Worm (Caenorhabditis elegans) whole organism, L3 larva: Measurements from ENCODE around the gene ZK892.3.

Source experiments
- R02D3.7 ChIP-seq: fragments of 150-350 bp; optimal IDR thresholded peaks from 2 replicates; lab custom pipeline; 2014; ENCODE audit warnings: missing biosample characterization, missing genetic modification characterization
- ZK546.5 ChIP-seq: sonication (generic microtip); optimal IDR thresholded peaks from 2 replicates; lab custom pipeline; 2017; ENCODE audit warnings: missing biosample characterization, missing genetic modification characterization
- aly-2 ChIP-seq: fragments of 150-350 bp; optimal IDR thresholded peaks from 2 replicates; lab custom pipeline; 2014; ENCODE audit warnings: missing biosample characterization, missing genetic modification characterization
- ama-1 ChIP-seq: fragments of 150-350 bp; optimal IDR thresholded peaks from 2 replicates; lab custom pipeline; 2018
- ceh-16 ChIP-seq: sonication (generic microtip); optimal IDR thresholded peaks from 2 replicates; lab custom pipeline; 2017; ENCODE audit warnings: missing biosample characterization, missing genetic modification characterization
- ceh-28 ChIP-seq: fragments of 150-350 bp; optimal IDR thresholded peaks from 2 replicates; lab custom pipeline; 2014; ENCODE audit warnings: missing biosample characterization, missing genetic modification reagents, missing genetic modification characterization
- ceh-82 ChIP-seq: fragments of 150-350 bp; optimal IDR thresholded peaks from 2 replicates; lab custom pipeline; 2014; ENCODE audit warnings: missing biosample characterization, missing genetic modification characterization
- ceh-9 ChIP-seq: sonication (generic microtip); optimal IDR thresholded peaks from 2 replicates; lab custom pipeline; 2018; ENCODE audit warnings: missing biosample characterization, missing genetic modification characterization
- daf-12 ChIP-seq: fragments of 150-350 bp; optimal IDR thresholded peaks from 2 replicates; lab custom pipeline; 2014; ENCODE audit warnings: missing biosample characterization, missing genetic modification reagents, missing genetic modification characterization
- egl-27 ChIP-seq: sonication (generic microtip); optimal IDR thresholded peaks from 4 replicates; lab custom pipeline; 2017; ENCODE audit warnings: missing biosample characterization, missing genetic modification reagents, missing genetic modification characterization
- egl-5 ChIP-seq: fragments of 150-350 bp; optimal IDR thresholded peaks from 2 replicates; lab custom pipeline; 2017; ENCODE audit warnings: missing biosample characterization, missing genetic modification reagents, missing genetic modification characterization, inconsistent platforms
- elt-2 ChIP-seq: sonication (generic microtip); optimal IDR thresholded peaks from 2 replicates; lab custom pipeline; 2016; ENCODE audit warnings: missing genetic modification reagents, mild to moderate bottlenecking, missing genetic modification characterization, missing compliant biosample characterization
- elt-3 ChIP-seq, 3 experiments: fragments of 150-350 bp in 1 of 3; sonication (generic microtip) in 2 of 3; optimal IDR thresholded peaks; 2 replicates in 2 of 3; 4 replicates in 1 of 3; lab custom pipeline; 2014 to 2017; ENCODE audit warnings: missing biosample characterization in 3 of 3, missing genetic modification characterization in 3 of 3
- eor-1 ChIP-seq, 2 experiments: fragments of 150-350 bp; optimal IDR thresholded peaks; 2 replicates each; lab custom pipeline; 2014 to 2018; ENCODE audit warnings: missing biosample characterization in 2 of 2, missing genetic modification characterization in 2 of 2
- fkh-10 ChIP-seq: sonication (generic microtip); optimal IDR thresholded peaks from 2 replicates; lab custom pipeline; 2017; ENCODE audit warnings: missing biosample characterization, missing genetic modification reagents, missing genetic modification characterization
- fkh-2 ChIP-seq: fragments of 150-350 bp; optimal IDR thresholded peaks from 2 replicates; lab custom pipeline; 2014; ENCODE audit warnings: missing biosample characterization, missing genetic modification reagents, missing genetic modification characterization
- fos-1 ChIP-seq: fragments of 150-350 bp; optimal IDR thresholded peaks from 2 replicates; lab custom pipeline; 2014; ENCODE audit warnings: missing biosample characterization, missing genetic modification characterization
- jun-1 ChIP-seq: fragments of 150-350 bp; optimal IDR thresholded peaks from 2 replicates; lab custom pipeline; 2014; ENCODE audit warnings: missing biosample characterization, missing genetic modification reagents, missing genetic modification characterization
- lin-15B ChIP-seq: fragments of 150-350 bp; optimal IDR thresholded peaks from 2 replicates; lab custom pipeline; 2014; ENCODE audit warnings: missing biosample characterization, missing genetic modification characterization
- lin-39 ChIP-seq: fragments of 150-350 bp; optimal IDR thresholded peaks from 2 replicates; lab custom pipeline; 2018; ENCODE audit warnings: missing biosample characterization, missing genetic modification reagents, missing genetic modification characterization
- lsy-12 ChIP-seq: sonication (generic microtip); optimal IDR thresholded peaks from 2 replicates; lab custom pipeline; 2016; ENCODE audit warnings: mild to moderate bottlenecking, missing genetic modification characterization, missing compliant biosample characterization
- mdl-1 ChIP-seq: fragments of 150-350 bp; optimal IDR thresholded peaks from 2 replicates; lab custom pipeline; 2014; ENCODE audit warnings: missing biosample characterization, missing genetic modification characterization
- mml-1 ChIP-seq: fragments of 150-350 bp; sonication (generic microtip); optimal IDR thresholded peaks from 3 replicates; lab custom pipeline; 2014; ENCODE audit warnings: missing biosample characterization, missing genetic modification characterization
- nfya-1 ChIP-seq: sonication (generic microtip); optimal IDR thresholded peaks from 2 replicates; lab custom pipeline; 2017; ENCODE audit warnings: missing genetic modification characterization, mild to moderate bottlenecking, missing compliant biosample characterization, antibody characterized with exemption, moderate library complexity; ENCODE audit not compliant: insufficient read depth
- nhr-11 ChIP-seq: fragments of 150-350 bp; optimal IDR thresholded peaks from 2 replicates; lab custom pipeline; 2014; ENCODE audit warnings: missing biosample characterization, missing genetic modification characterization
- nhr-23 ChIP-seq: fragments of 150-350 bp; optimal IDR thresholded peaks from 2 replicates; lab custom pipeline; 2014; ENCODE audit warnings: missing biosample characterization, missing genetic modification reagents, missing genetic modification characterization
- nhr-237 ChIP-seq: fragments of 150-350 bp; optimal IDR thresholded peaks from 2 replicates; lab custom pipeline; 2014; ENCODE audit warnings: missing biosample characterization, missing genetic modification characterization
- nhr-25 ChIP-seq: sonication (generic microtip); optimal IDR thresholded peaks from 2 replicates; lab custom pipeline; 2017; ENCODE audit warnings: missing biosample characterization, missing genetic modification characterization
- nhr-28 ChIP-seq: fragments of 150-350 bp; optimal IDR thresholded peaks from 2 replicates; lab custom pipeline; 2014; ENCODE audit warnings: missing biosample characterization, missing genetic modification characterization
- nhr-43 ChIP-seq: sonication (generic microtip); optimal IDR thresholded peaks from 2 replicates; lab custom pipeline; 2016; ENCODE audit warnings: mild to moderate bottlenecking, missing genetic modification characterization, missing compliant biosample characterization; ENCODE audit not compliant: poor library complexity, severe bottlenecking
- nhr-76 ChIP-seq: fragments of 150-350 bp; sonication (generic microtip); optimal IDR thresholded peaks from 5 replicates; lab custom pipeline; 2014; ENCODE audit warnings: missing biosample characterization, missing genetic modification characterization
- nhr-77 ChIP-seq: fragments of 150-350 bp; optimal IDR thresholded peaks from 2 replicates; lab custom pipeline; 2014; ENCODE audit warnings: missing biosample characterization, missing genetic modification characterization
- pha-4 ChIP-seq: fragments of 150-350 bp; optimal IDR thresholded peaks from 2 replicates; lab custom pipeline; 2014; ENCODE audit warnings: missing biosample characterization, missing genetic modification reagents, missing genetic modification characterization
- pqm-1 ChIP-seq: fragments of 150-350 bp; optimal IDR thresholded peaks from 2 replicates; lab custom pipeline; 2017; ENCODE audit warnings: missing biosample characterization, missing genetic modification characterization, inconsistent platforms
- skn-1 ChIP-seq: fragments of 150-350 bp; optimal IDR thresholded peaks from 2 replicates; lab custom pipeline; 2014; ENCODE audit warnings: missing biosample characterization, missing genetic modification characterization
- snpc-4 ChIP-seq: fragments of 150-350 bp; optimal IDR thresholded peaks from 2 replicates; lab custom pipeline; 2014; ENCODE audit warnings: missing biosample characterization, missing genetic modification characterization
- tbx-2 ChIP-seq: sonication (generic microtip); optimal IDR thresholded peaks from 2 replicates; lab custom pipeline; 2016; ENCODE audit warnings: mild to moderate bottlenecking, missing genetic modification characterization, missing compliant biosample characterization
- unc-62 ChIP-seq: fragments of 150-350 bp; sonication (generic microtip); optimal IDR thresholded peaks from 4 replicates; lab custom pipeline; 2014; ENCODE audit warnings: missing biosample characterization, missing genetic modification reagents, missing genetic modification characterization
- zag-1 ChIP-seq: fragments of 150-350 bp; optimal IDR thresholded peaks from 2 replicates; lab custom pipeline; 2014; ENCODE audit warnings: missing biosample characterization, missing genetic modification characterization
- ztf-11 ChIP-seq: fragments of 150-350 bp; optimal IDR thresholded peaks from 2 replicates; lab custom pipeline; 2014; ENCODE audit warnings: missing biosample characterization, missing genetic modification characterization
- ztf-4 ChIP-seq: fragments of 150-350 bp; optimal IDR thresholded peaks from 2 replicates; lab custom pipeline; 2014; ENCODE audit warnings: missing biosample characterization, missing genetic modification characterization

The ZK892.3 gene

ce11 chrII:10021749-10022148, 20.1 kb downstream of the ZK892.3 start:
- TF ChIP-seq mdl-1 (tag; lab: Kevin White, UChicago) (no peak), ztf-11 (tag; lab: Kevin White, UChicago) (no peak), zag-1 (tag; lab: Kevin White, UChicago) (no peak), fkh-10 (GFP tag; lab: Kevin White, UChicago) (peak; percentile 78), nhr-43 (tag; lab: Kevin White, UChicago) (no peak), jun-1 (no peak), daf-12 (tag; lab: Kevin White, UChicago) (no peak), eor-1 (tag; optimal IDR thresholded peaks at IDR 0.05; lab: Kevin White, UChicago) (no peak)

- no peak for TF ChIP-seq ZK546.5 (tag; lab: Kevin White, UChicago)
- no peak for TF ChIP-seq ztf-4 (tag; lab: Kevin White, UChicago)
- no peak for TF ChIP-seq mdl-1 (tag; lab: Kevin White, UChicago)
- TF ChIP-seq ama-1 = no peak
- TF ChIP-seq ceh-9 (tag; lab: Kevin White, UChicago) = no peak
- TF ChIP-seq tbx-2 (tag; lab: Kevin White, UChicago) = no peak
- TF ChIP-seq mml-1 (tag; lab: Kevin White, UChicago) = no peak
- TF ChIP-seq ceh-16 (tag; lab: Kevin White, UChicago) = no peak
- TF ChIP-seq aly-2 (tag; lab: Kevin White, UChicago) = no peak
- TF ChIP-seq lin-39 (tag; lab: Kevin White, UChicago) = no peak
- no peak for TF ChIP-seq daf-12 (tag; lab: Kevin White, UChicago)
- TF ChIP-seq nhr-76 (tag; lab: Kevin White, UChicago) = no peak
- TF ChIP-seq zag-1 (tag; lab: Kevin White, UChicago) = no peak
- TF ChIP-seq lsy-12 (tag; lab: Kevin White, UChicago) = no peak
- TF ChIP-seq ztf-11 (tag; lab: Kevin White, UChicago) = no peak
- TF ChIP-seq eor-1 (tag; optimal IDR thresholded peaks at IDR 0.05; lab: Kevin White, UChicago) = no peak
- TF ChIP-seq nhr-43 (tag; lab: Kevin White, UChicago) = no peak
- no peak for TF ChIP-seq nhr-237
- TF ChIP-seq jun-1 = no peak
- no peak for TF ChIP-seq elt-3 (tag; optimal IDR thresholded peaks at IDR 0.05; lab: Kevin White, UChicago)
- TF ChIP-seq, all 47 proteins: peak for 0
Measured at ce11 chrII:10025059-10025458, 23.4 kb downstream of the ZK892.3 start.

DNA sequence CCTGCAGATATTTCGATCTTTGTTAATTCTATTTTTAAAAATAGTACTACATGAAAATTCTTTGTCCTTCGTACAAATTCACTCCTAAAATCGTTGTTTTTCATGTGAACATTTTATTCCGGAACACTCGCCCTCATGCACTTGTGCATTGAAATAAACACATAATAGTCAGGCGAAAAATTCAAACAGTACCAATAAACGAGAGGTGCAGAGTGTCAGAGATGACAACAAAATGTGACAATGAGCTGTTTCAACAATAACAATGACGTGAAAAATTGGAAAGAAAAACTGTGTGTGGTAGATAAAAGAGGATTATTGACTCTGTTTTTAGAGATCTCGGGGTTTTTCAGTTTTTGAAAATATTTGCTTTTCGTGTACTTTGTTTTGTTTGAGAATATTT, 26.5 kb downstream of the ZK892.3 start, which contains the start of gene F52H3.6:
Gene F52H3.6, minus strand, starts transcription at position 228 of the 400 bp plus-strand sequence.
- TF ChIP-seq ceh-82 (tag; lab: Kevin White, UChicago) (no peak), lin-15B (tag; lab: Kevin White, UChicago) (no peak), skn-1 (no peak), eor-1 (tag; optimal IDR thresholded peaks at IDR 0.05; lab: Kevin White, UChicago) (no peak), egl-5 (tag; lab: Kevin White, UChicago) (no peak), ceh-28 (tag; lab: Kevin White, UChicago) (no peak), ztf-11 (tag; lab: Kevin White, UChicago) (no peak), elt-2 (tag; lab: Kevin White, UChicago) (peak; percentile 32), pha-4 (tag; lab: Kevin White, UChicago) (peak; percentile 74), snpc-4 (tag; lab: Kevin White, UChicago) (no peak), nhr-28 (tag; lab: Kevin White, UChicago) (no peak), nhr-11 (tag; lab: Kevin White, UChicago) (no peak), elt-3 (tag; optimal IDR thresholded peaks at IDR 0.05; lab: Kevin White, UChicago) (no peak)
- TF ChIP-seq, all 47 proteins: peak for 2

DNA sequence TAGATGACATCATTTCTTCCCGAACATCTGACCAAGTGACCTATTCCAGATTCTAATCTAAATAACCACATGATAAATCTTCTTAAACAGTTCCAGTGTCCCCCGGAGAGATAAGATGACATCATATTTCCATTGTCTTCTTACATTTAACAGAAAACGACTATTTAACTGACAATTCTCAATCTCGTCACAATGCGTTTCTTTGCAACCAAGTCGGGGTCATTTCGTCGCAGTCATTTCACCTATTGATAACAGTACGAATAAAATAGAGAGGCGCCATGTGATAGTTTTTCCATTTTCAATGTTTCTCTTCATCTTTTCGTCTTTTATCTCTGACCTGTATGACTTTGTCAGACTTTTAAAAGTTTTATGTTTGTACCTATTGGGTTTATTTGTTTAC, 27.4 kb downstream of the ZK892.3 start:
- TF ChIP-seq fos-1 (tag; lab: Kevin White, UChicago) (no peak), nhr-11 (tag; lab: Kevin White, UChicago) (no peak), elt-3 (tag; optimal IDR thresholded peaks at IDR 0.05; lab: Kevin White, UChicago) (peak in 2 of 3 experiments; percentile 60 to 63), R02D3.7 (tag; lab: Kevin White, UChicago) (no peak), nhr-25 (tag; lab: Kevin White, UChicago) (peak; percentile 24), mml-1 (tag; lab: Kevin White, UChicago) (no peak), nfya-1 (peak; percentile 25), egl-27 (tag; lab: Kevin White, UChicago) (no peak), snpc-4 (tag; lab: Kevin White, UChicago) (no peak), skn-1 (no peak), pqm-1 (tag; lab: Kevin White, UChicago) (peak; percentile 64), eor-1 (tag; optimal IDR thresholded peaks at IDR 0.05; lab: Kevin White, UChicago) (no peak), fkh-2 (tag; lab: Kevin White, UChicago) (no peak), ama-1 (no peak), lsy-12 (tag; lab: Kevin White, UChicago) (no peak), nhr-23 (tag; lab: Kevin White, UChicago) (peak; percentile 97), nhr-77 (tag; lab: Kevin White, UChicago) (no peak), nhr-43 (tag; lab: Kevin White, UChicago) (peak; percentile 83), jun-1 (peak; percentile 21), pha-4 (tag; lab: Kevin White, UChicago) (peak; percentile 32), ceh-9 (tag; lab: Kevin White, UChicago) (no peak), egl-5 (tag; lab: Kevin White, UChicago) (no peak), unc-62 (no peak), nhr-28 (tag; lab: Kevin White, UChicago) (no peak), elt-2 (tag; lab: Kevin White, UChicago) (peak; percentile 72)
